In the genomic region with DNA sequence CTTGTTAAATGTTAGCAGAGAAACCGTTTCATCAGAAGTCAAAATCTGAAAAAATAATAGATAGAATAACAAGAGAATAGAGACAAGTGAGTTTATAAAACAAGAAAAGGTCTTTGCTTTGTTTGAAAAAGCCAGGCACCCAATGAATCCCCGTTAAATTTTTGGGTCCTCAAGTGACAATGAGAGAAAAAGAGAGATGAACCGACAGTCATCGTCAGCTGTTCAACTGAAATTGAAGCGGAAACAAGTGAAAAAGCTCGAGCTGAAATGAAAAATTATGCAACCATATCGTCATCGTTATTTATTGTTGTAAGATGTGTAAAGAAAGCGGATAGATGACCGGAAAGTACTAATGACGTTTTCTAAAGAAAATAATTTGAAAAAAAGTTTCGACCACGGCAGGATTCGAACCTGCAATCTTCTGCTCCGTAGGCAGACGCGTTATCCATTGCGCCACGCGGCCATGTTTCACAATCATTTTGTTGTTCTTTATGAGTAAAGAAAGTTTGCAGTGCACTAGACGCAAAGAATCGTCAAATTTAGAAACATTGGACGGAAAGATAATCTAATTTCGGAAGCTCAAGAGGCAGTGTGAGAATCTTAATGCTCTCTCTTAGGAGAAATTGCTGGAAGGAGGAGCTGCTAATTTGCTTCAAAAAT, we compare ENCODE assay signal across 1 worm cellular context.
A peak's percentile ranks its signal among the peaks of the same experiment; 100 is the strongest.
TF ChIP-seq lines count a peak whose summit lies in the region.

A gene (minus strand): TSS at position 51 of the 660 bp plus-strand sequence.

TF ChIP-seq in whole organism, L4 larva, 104 proteins besides CTCF, POLR2A, EP300 and RAD21 (continued from another document):
- TF ChIP-seq hmg-1.1 (GFP tag; IDR thresholded peaks at IDR 0.05; lab: Robert Waterston, UW) (peak; percentile 76), dpl-1 (GFP tag; optimal IDR thresholded peaks at IDR 0.05; lab: Kevin White, UChicago) (no peak), set-16 (GFP tag; IDR thresholded peaks at IDR 0.05; lab: Robert Waterston, UW) (no peak), T20F7.1 (GFP tag; optimal IDR thresholded peaks at IDR 0.05; lab: Kevin White, UChicago) (peak; percentile 41), dmd-6 (GFP tag; IDR thresholded peaks at IDR 0.05; lab: Robert Waterston, UW) (peak; percentile 46), lin-39 (tag; optimal IDR thresholded peaks at IDR 0.05; lab: Kevin White, UChicago) (no peak), Y5F2A.4 (GFP tag; optimal IDR thresholded peaks at IDR 0.05; lab: Kevin White, UChicago) (peak; percentile 25), mdt-29 (GFP tag; IDR thresholded peaks at IDR 0.05; lab: Robert Waterston, UW) (peak; percentile 72; the same call in 1 of the 2 replicates), pqm-1 (tag; optimal IDR thresholded peaks at IDR 0.05; lab: Kevin White, UChicago) (no peak), lin-15B (tag; optimal IDR thresholded peaks at IDR 0.05; lab: Kevin White, UChicago) (no peak), ceh-82 (tag; optimal IDR thresholded peaks at IDR 0.05; lab: Kevin White, UChicago) (no peak), zfp-3 (GFP tag; conservative IDR thresholded peaks at IDR 0.05; lab: Robert Waterston, UW) (peak; percentile 81), mxl-2 (GFP tag; conservative IDR thresholded peaks at IDR 0.05; lab: Robert Waterston, UW) (0 out of 2 replicates have a peak, but pooled peaks have one; percentile 34), vab-7 (GFP tag; IDR thresholded peaks at IDR 0.05; lab: Robert Waterston, UW) (peak; percentile 91), ceh-44 (GFP tag; IDR thresholded peaks at IDR 0.05; lab: Robert Waterston, UW) (0 out of 2 replicates have a peak, but pooled peaks have one; percentile 43), zag-1 (tag; optimal IDR thresholded peaks at IDR 0.05; lab: Kevin White, UChicago) (no peak), Y105C5A.15 (GFP tag; IDR thresholded peaks at IDR 0.05; lab: Robert Waterston, UW) (peak; percentile 85; the same call in 1 of the 2 replicates), madf-9 (GFP tag; conservative IDR thresholded peaks at IDR 0.05; lab: Robert Waterston, UW) (no peak), ZK546.5 (tag; optimal IDR thresholded peaks at IDR 0.05; lab: Kevin White, UChicago) (no peak), Y48G9A.11 (GFP tag; IDR thresholded peaks at IDR 0.05; lab: Robert Waterston, UW) (peak; percentile 86), F44E2.7 (GFP tag; IDR thresholded peaks at IDR 0.05; lab: Robert Waterston, UW) (no peak), lim-7 (GFP tag; IDR thresholded peaks at IDR 0.05; lab: Robert Waterston, UW) (peak; percentile 95), dmd-8 (GFP tag; IDR thresholded peaks at IDR 0.05; lab: Robert Waterston, UW) (peak; percentile 82), ceh-28 (tag; optimal IDR thresholded peaks at IDR 0.05; lab: Kevin White, UChicago) (no peak), R02D3.7 (tag; optimal IDR thresholded peaks at IDR 0.05; lab: Kevin White, UChicago) (no peak), lir-3 (tag; optimal IDR thresholded peaks at IDR 0.05; lab: Kevin White, UChicago) (peak; percentile 49), ces-1 (GFP tag; optimal IDR thresholded peaks at IDR 0.05; lab: Kevin White, UChicago) (no peak), nhr-10 (tag; optimal IDR thresholded peaks at IDR 0.05; lab: Kevin White, UChicago) (no peak), ceh-62 (tag; optimal IDR thresholded peaks at IDR 0.05; lab: Kevin White, UChicago) (no peak), skn-1 (tag; optimal IDR thresholded peaks at IDR 0.05; lab: Kevin White, UChicago) (no peak), lin-38 (GFP tag; IDR thresholded peaks at IDR 0.05; lab: Robert Waterston, UW) (peak; percentile 82), duxl-1 (tag; optimal IDR thresholded peaks at IDR 0.05; lab: Kevin White, UChicago; ENCODE audit: poor library complexity) (peak; percentile 37), nhr-28 (tag; optimal IDR thresholded peaks at IDR 0.05; lab: Kevin White, UChicago) (peak; percentile 15), snpc-4 (tag; optimal IDR thresholded peaks at IDR 0.05; lab: Kevin White, UChicago) (no peak), sdz-12 (GFP tag; optimal IDR thresholded peaks at IDR 0.05; lab: Kevin White, UChicago) (no peak), ceh-20 (GFP tag; IDR thresholded peaks at IDR 0.05; lab: Robert Waterston, UW) (peak; percentile 68)
TF ChIP-seq in whole organism, L4 larva: peak in this region for 54.
